Worm (Caenorhabditis elegans): Measurements from ENCODE around the gene igcm-3.

Gene igcm-3

ce11 chrX:2703887-2704286 is 1.8 kb downstream of the igcm-3 start:
- TF ChIP-seq unc-3 (GFP tag; conservative IDR thresholded peaks at IDR 0.05) (no peak), unc-3 (tag; optimal IDR thresholded peaks at IDR 0.05) (no peak), ceh-9 (tag; optimal IDR thresholded peaks at IDR 0.05) (no peak), ceh-30 (tag; optimal IDR thresholded peaks at IDR 0.05) (no peak), elt-2 (tag; optimal IDR thresholded peaks at IDR 0.05) (peak; percentile 95), ceh-45 (GFP tag; IDR thresholded peaks at IDR 0.05) (no peak), hlh-8 (tag; optimal IDR thresholded peaks at IDR 0.05) (no peak)

ce11 chrX:2700649-2701048 is 5.0 kb downstream of the igcm-3 start:
- TF ChIP-seq sdc-2 (tag; optimal IDR thresholded peaks at IDR 0.05) (no peak), tbx-2 (tag; optimal IDR thresholded peaks at IDR 0.05) (peak; percentile 14), unc-3 (GFP tag; conservative IDR thresholded peaks at IDR 0.05) (no peak), unc-3 (tag; optimal IDR thresholded peaks at IDR 0.05) (no peak), sox-2 (GFP tag; IDR thresholded peaks at IDR 0.05) (0 out of 2 replicates have a peak, but pooled peaks have one; percentile 13), C08G9.2 (tag; optimal IDR thresholded peaks at IDR 0.05) (no peak), K02D7.2 (tag; optimal IDR thresholded peaks at IDR 0.05) (no peak), ceh-2 (tag; optimal IDR thresholded peaks at IDR 0.05) (no peak), ceh-31 (tag; optimal IDR thresholded peaks at IDR 0.05) (peak; percentile 5), K09A11.1 (tag; optimal IDR thresholded peaks at IDR 0.05; ENCODE audit: insufficient read depth) (no peak), ceh-18 (tag; optimal IDR thresholded peaks at IDR 0.05) (no peak)

- TF ChIP-seq ama-1 (optimal IDR thresholded peaks at IDR 0.05) (no peak), ahr-1 (tag; optimal IDR thresholded peaks at IDR 0.05) (no peak), nhr-11 (tag; optimal IDR thresholded peaks at IDR 0.05) (no peak), ceh-31 (tag; optimal IDR thresholded peaks at IDR 0.05) (no peak), ceh-19 (GFP tag; optimal IDR thresholded peaks at IDR 0.05) (no peak)
Observed at ce11 chrX:2698197-2698800, 7.4 kb downstream of the igcm-3 start.

ce11 chrX:2697645-2698044 is 8.0 kb downstream of the igcm-3 start:
- TF ChIP-seq ets-4 (tag; optimal IDR thresholded peaks at IDR 0.05) (no peak), hlh-30 (tag; optimal IDR thresholded peaks at IDR 0.05; ENCODE audit: insufficient read depth) (peak; percentile 8)

ce11 chrX:2696563-2696962 is 9.1 kb downstream of the igcm-3 start:
- TF ChIP-seq ttx-3 (tag; optimal IDR thresholded peaks at IDR 0.05), result no peak
- TF ChIP-seq unc-3 (GFP tag; conservative IDR thresholded peaks at IDR 0.05), result no peak
- TF ChIP-seq unc-3 (tag; optimal IDR thresholded peaks at IDR 0.05), result no peak
- no peak for TF ChIP-seq fax-1 (tag; optimal IDR thresholded peaks at IDR 0.05)
- TF ChIP-seq ztf-16 (tag; optimal IDR thresholded peaks at IDR 0.05), result no peak
- TF ChIP-seq pat-9 (tag; optimal IDR thresholded peaks at IDR 0.05), result no peak
- no peak for TF ChIP-seq ceh-30 (tag; optimal IDR thresholded peaks at IDR 0.05)
- TF ChIP-seq tbx-7 (tag; optimal IDR thresholded peaks at IDR 0.05), result no peak
- TF ChIP-seq ceh-24 (tag; optimal IDR thresholded peaks at IDR 0.05), result no peak
- no peak for TF ChIP-seq ama-1 (optimal IDR thresholded peaks at IDR 0.05)
- no peak for TF ChIP-seq elt-2 (tag; optimal IDR thresholded peaks at IDR 0.05)
- TF ChIP-seq C08G9.2 (tag; optimal IDR thresholded peaks at IDR 0.05), result no peak
- no peak for TF ChIP-seq ceh-22 (tag; optimal IDR thresholded peaks at IDR 0.05)

- TF ChIP-seq ceh-18 (tag; optimal IDR thresholded peaks at IDR 0.05), result no peak
- TF ChIP-seq F13H6.1 (tag; optimal IDR thresholded peaks at IDR 0.05), result no peak
- no peak for TF ChIP-seq ceh-30 (tag; optimal IDR thresholded peaks at IDR 0.05)
- no peak for TF ChIP-seq nfya-1 (tag; optimal IDR thresholded peaks at IDR 0.05)
- no peak for TF ChIP-seq tbx-2 (tag; optimal IDR thresholded peaks at IDR 0.05)
- TF ChIP-seq mec-3 (tag; optimal IDR thresholded peaks at IDR 0.05; ENCODE audit: borderline replicate concordance), result no peak
- no peak for TF ChIP-seq rnt-1 (tag; optimal IDR thresholded peaks at IDR 0.05)
- TF ChIP-seq K02D7.2 (tag; optimal IDR thresholded peaks at IDR 0.05), result no peak
- no peak for TF ChIP-seq ahr-1 (tag; optimal IDR thresholded peaks at IDR 0.05)
- TF ChIP-seq sox-4 (tag; optimal IDR thresholded peaks at IDR 0.05), result no peak
- TF ChIP-seq tbx-7 (tag; optimal IDR thresholded peaks at IDR 0.05), result no peak
- TF ChIP-seq C38D4.7 (GFP tag; optimal IDR thresholded peaks at IDR 0.05), result no peak
- TF ChIP-seq madf-2 (tag; optimal IDR thresholded peaks at IDR 0.05), result no peak
- TF ChIP-seq pros-1 (tag; optimal IDR thresholded peaks at IDR 0.05), result no peak
- no peak for TF ChIP-seq elt-2 (tag; optimal IDR thresholded peaks at IDR 0.05)
- no peak for TF ChIP-seq odd-2 (tag; optimal IDR thresholded peaks at IDR 0.05)
Observed at ce11 chrX:2695292-2695691, 10.4 kb downstream of the igcm-3 start.
